Worm (Caenorhabditis elegans) whole organism, young adult: ENCODE data around the gene lgc-47.

Source experiments
- B0019.2 ChIP-seq: fragments of 200-800 bp; sonication (Bioruptor generic); conservative IDR thresholded peaks from 2 replicates; pipeline ENCODE4 v1.3.6; 2022; ENCODE audit warnings: missing genetic modification reagents, missing genetic modification characterization, missing compliant biosample characterization
- B0035.1 ChIP-seq: sonication (generic microtip); optimal IDR thresholded peaks from 2 replicates; lab custom pipeline; 2016; ENCODE audit warnings: missing genetic modification characterization, mild to moderate bottlenecking, missing compliant biosample characterization, missing genotype, missing genetic modification reagents
- B0261.1 ChIP-seq: sonication (generic microtip); optimal IDR thresholded peaks from 2 replicates; lab custom pipeline; 2016; ENCODE audit warnings: mild to moderate bottlenecking, missing genetic modification characterization, moderate library complexity, missing compliant biosample characterization
- C06A6.2 ChIP-seq: fragments of 200-800 bp; sonication (Bioruptor generic); conservative IDR thresholded peaks from 2 replicates; pipeline ENCODE4 v1.3.6; 2022; ENCODE audit warnings: missing genetic modification characterization, missing compliant biosample characterization
- F10E7.11 ChIP-seq: sonication (generic microtip); optimal IDR thresholded peaks from 2 replicates; lab custom pipeline; 2017; ENCODE audit warnings: mild to moderate bottlenecking, missing genetic modification characterization, moderate library complexity, missing compliant biosample characterization
- F37B4.10 ChIP-seq: fragments of 200-800 bp; sonication (Bioruptor generic); IDR thresholded peaks from 2 replicates; pipeline ENCODE4 v1.3.6; 2022; ENCODE audit warnings: missing genetic modification characterization, missing compliant biosample characterization
- F49E8.2 ChIP-seq: sonication (generic microtip); optimal IDR thresholded peaks from 3 replicates; lab custom pipeline; 2017; ENCODE audit warnings: missing genetic modification characterization, mild to moderate bottlenecking, missing compliant biosample characterization, antibody characterized with exemption, moderate library complexity; ENCODE audit not compliant: insufficient read depth
- F52B5.7 ChIP-seq: sonication (generic microtip); optimal IDR thresholded peaks from 2 replicates; lab custom pipeline; 2016; ENCODE audit warnings: mild to moderate bottlenecking, missing genetic modification characterization, missing compliant biosample characterization
- K12H6.12 ChIP-seq: fragments of 200-800 bp; sonication (Bioruptor generic); optimal IDR thresholded peaks from 2 replicates; lab custom pipeline; 2018; ENCODE audit warnings: mild to moderate bottlenecking, missing genetic modification characterization, missing compliant biosample characterization
- T07F8.4 ChIP-seq: sonication (generic microtip); optimal IDR thresholded peaks from 2 replicates; lab custom pipeline; 2016; ENCODE audit warnings: mild to moderate bottlenecking, missing genetic modification characterization, moderate library complexity, missing compliant biosample characterization
- Y53F4B.3 ChIP-seq: fragments of 200-800 bp; sonication (Bioruptor generic); IDR thresholded peaks from 2 replicates; pipeline ENCODE4 v1.3.6; 2022; ENCODE audit warnings: missing genetic modification reagents, missing genetic modification characterization, missing compliant biosample characterization
- Y53G8AR.9 ChIP-seq: fragments of 200-800 bp; sonication (Bioruptor generic); conservative IDR thresholded peaks from 2 replicates; pipeline ENCODE4 v1.3.6; 2022; ENCODE audit warnings: missing genetic modification reagents, missing genetic modification characterization, missing compliant biosample characterization
- Y79H2A.3 ChIP-seq: fragments of 200-800 bp; sonication (Bioruptor generic); conservative IDR thresholded peaks from 2 replicates; pipeline ENCODE4 v1.3.6; 2022; ENCODE audit warnings: missing genetic modification reagents, missing genetic modification characterization, missing compliant biosample characterization
- ama-1 ChIP-seq, 3 experiments: fragments of 150-350 bp in 1 of 3; sonication (generic microtip) in 2 of 3; optimal IDR thresholded peaks; 2 replicates each; lab custom pipeline; 2014 to 2018; ENCODE audit warnings: missing biosample characterization in 2 of 3, missing genetic modification characterization in 2 of 3, missing genetic modification reagents in 2 of 3
- athp-1 ChIP-seq: sonication (generic microtip); optimal IDR thresholded peaks from 2 replicates; lab custom pipeline; 2017; ENCODE audit warnings: mild to moderate bottlenecking, missing genetic modification characterization, missing compliant biosample characterization
- attf-6 ChIP-seq: fragments of 200-800 bp; sonication (Bioruptor generic); IDR thresholded peaks from 2 replicates; pipeline ENCODE4 v1.3.6; 2022; ENCODE audit warnings: missing genetic modification reagents, missing genetic modification characterization, missing compliant biosample characterization
- ceh-27 ChIP-seq: fragments of 200-800 bp; sonication (Bioruptor generic); optimal IDR thresholded peaks from 2 replicates; lab custom pipeline; 2018; ENCODE audit warnings: mild to moderate bottlenecking, missing genetic modification characterization, moderate library complexity, missing compliant biosample characterization
- ceh-58 ChIP-seq: fragments of 200-800 bp; sonication (Bioruptor generic); IDR thresholded peaks from 2 replicates; pipeline ENCODE4 v1.3.6; 2022; ENCODE audit warnings: missing genetic modification characterization, missing compliant biosample characterization
- ceh-79 ChIP-seq: sonication (generic microtip); optimal IDR thresholded peaks from 2 replicates; lab custom pipeline; 2017; ENCODE audit warnings: mild to moderate bottlenecking, missing genetic modification characterization, missing compliant biosample characterization
- ceh-91 ChIP-seq: fragments of 200-800 bp; sonication (Bioruptor generic); IDR thresholded peaks from 2 replicates; pipeline ENCODE4 v1.3.6; 2022; ENCODE audit warnings: missing genetic modification reagents, missing genetic modification characterization, missing compliant biosample characterization
- dox-1 ChIP-seq: fragments of 200-800 bp; sonication (Bioruptor generic); IDR thresholded peaks from 2 replicates; pipeline ENCODE4 v1.3.6; 2022; ENCODE audit warnings: missing genetic modification reagents, missing genetic modification characterization, missing compliant biosample characterization
- dpff-1 ChIP-seq: sonication (generic microtip); optimal IDR thresholded peaks from 2 replicates; lab custom pipeline; 2017; ENCODE audit warnings: mild to moderate bottlenecking, missing genetic modification characterization, missing compliant biosample characterization
- efl-1 ChIP-seq: fragments of 150-350 bp; optimal IDR thresholded peaks from 2 replicates; lab custom pipeline; 2014; ENCODE audit warnings: missing biosample characterization, missing genetic modification reagents, missing genetic modification characterization
- fkh-3 ChIP-seq: sonication (generic microtip); optimal IDR thresholded peaks from 2 replicates; lab custom pipeline; 2016; ENCODE audit warnings: mild to moderate bottlenecking, missing genetic modification characterization, missing compliant biosample characterization
- gei-17 ChIP-seq: fragments of 200-800 bp; sonication (Bioruptor generic); optimal IDR thresholded peaks from 2 replicates; lab custom pipeline; 2018; ENCODE audit warnings: mild to moderate bottlenecking, missing genetic modification characterization, missing compliant biosample characterization
- him-1 ChIP-seq: sonication (generic microtip); optimal IDR thresholded peaks from 2 replicates; lab custom pipeline; 2016; ENCODE audit warnings: missing genotype, missing genetic modification reagents, missing genetic modification characterization, missing compliant biosample characterization
- hsf-1 ChIP-seq: fragments of 200-800 bp; sonication (Bioruptor generic); IDR thresholded peaks from 2 replicates; pipeline ENCODE4 v1.3.6; 2022; ENCODE audit warnings: missing genetic modification reagents, missing genetic modification characterization, missing compliant biosample characterization
- lin-35 ChIP-seq, 3 experiments: fragments of 150-350 bp in 2 of 3; sonication (generic microtip) in 1 of 3; optimal IDR thresholded peaks; 2 replicates each; lab custom pipeline; 2014 to 2018; ENCODE audit warnings: missing biosample characterization in 3 of 3, missing genetic modification characterization in 3 of 3, missing genetic modification reagents in 3 of 3
- lsy-27 ChIP-seq: sonication (generic microtip); optimal IDR thresholded peaks from 2 replicates; lab custom pipeline; 2017; ENCODE audit warnings: missing genetic modification characterization, mild to moderate bottlenecking, missing compliant biosample characterization, antibody characterized with exemption, missing genotype, borderline replicate concordance; ENCODE audit not compliant: insufficient read depth
- madf-10 ChIP-seq: sonication (generic microtip); optimal IDR thresholded peaks from 2 replicates; lab custom pipeline; 2016; ENCODE audit warnings: mild to moderate bottlenecking, missing genetic modification characterization, missing compliant biosample characterization
- madf-6 ChIP-seq: fragments of 200-800 bp; sonication (Bioruptor generic); IDR thresholded peaks from 2 replicates; pipeline ENCODE4 v1.3.6; 2022; ENCODE audit warnings: missing genetic modification reagents, missing genetic modification characterization, missing compliant biosample characterization
- mes-4 ChIP-seq: sonication (generic microtip); optimal IDR thresholded peaks from 2 replicates; lab custom pipeline; 2016; ENCODE audit warnings: missing genotype, missing genetic modification characterization, missing compliant biosample characterization
- nfya-1 ChIP-seq: sonication (generic microtip); optimal IDR thresholded peaks from 2 replicates; lab custom pipeline; 2017; ENCODE audit warnings: antibody characterized with exemption, missing compliant biosample characterization, missing genetic modification characterization, borderline replicate concordance; ENCODE audit not compliant: insufficient read depth
- nhr-120 ChIP-seq: fragments of 200-800 bp; sonication (Bioruptor generic); IDR thresholded peaks from 2 replicates; pipeline ENCODE4 v1.3.6; 2022; ENCODE audit warnings: missing genetic modification characterization, missing compliant biosample characterization
- nhr-179 ChIP-seq: sonication (generic microtip); optimal IDR thresholded peaks from 2 replicates; lab custom pipeline; 2016; ENCODE audit warnings: mild to moderate bottlenecking, missing genetic modification characterization, missing compliant biosample characterization
- nhr-27 ChIP-seq: fragments of 200-800 bp; sonication (Bioruptor generic); optimal IDR thresholded peaks from 2 replicates; lab custom pipeline; 2018; ENCODE audit warnings: mild to moderate bottlenecking, missing genetic modification characterization, moderate library complexity, missing compliant biosample characterization
- rcor-1 ChIP-seq: fragments of 200-800 bp; sonication (Bioruptor generic); IDR thresholded peaks from 2 replicates; pipeline ENCODE4 v1.3.6; 2022; ENCODE audit warnings: missing genetic modification reagents, missing genetic modification characterization, missing compliant biosample characterization
- rec-8 ChIP-seq, 2 experiments: sonication (generic microtip); optimal IDR thresholded peaks; 2 replicates each; lab custom pipeline; 2016; ENCODE audit warnings: mild to moderate bottlenecking in 2 of 2, missing genetic modification characterization in 2 of 2, missing genetic modification reagents in 2 of 2, missing genotype in 2 of 2, missing biosample characterization in 1 of 2, missing compliant biosample characterization in 1 of 2, moderate library complexity in 1 of 2
- repo-1 ChIP-seq: sonication (generic microtip); optimal IDR thresholded peaks from 2 replicates; lab custom pipeline; 2017; ENCODE audit warnings: mild to moderate bottlenecking, missing genetic modification characterization, missing compliant biosample characterization
- tbp1 ChIP-seq: fragments of 200-800 bp; sonication (Bioruptor generic); optimal IDR thresholded peaks from 2 replicates; lab custom pipeline; 2018; ENCODE audit warnings: mild to moderate bottlenecking, missing genetic modification characterization, missing compliant biosample characterization
- unc-130 ChIP-seq: sonication (generic microtip); optimal IDR thresholded peaks from 2 replicates; lab custom pipeline; 2016; ENCODE audit warnings: missing genetic modification reagents, missing genetic modification characterization, missing compliant biosample characterization
- ztf-3 ChIP-seq: fragments of 200-800 bp; sonication (Bioruptor generic); optimal IDR thresholded peaks from 2 replicates; lab custom pipeline; 2018; ENCODE audit warnings: mild to moderate bottlenecking, missing genetic modification characterization, missing compliant biosample characterization

Gene lgc-47

ce11 chrX:9843568-9843967 is 36.1 kb upstream of the lgc-47 start:
- no peak for TF ChIP-seq F37B4.10 (GFP tag; lab: Robert Waterston, UW)
- no peak for TF ChIP-seq repo-1 (tag; lab: Kevin White, UChicago)
- no peak for TF ChIP-seq T07F8.4 (tag; lab: Kevin White, UChicago)
- no peak for TF ChIP-seq lin-35 (GFP tag; optimal IDR thresholded peaks at IDR 0.05; lab: Kevin White, UChicago)
- no peak for TF ChIP-seq Y79H2A.3 (GFP tag; lab: Robert Waterston, UW)
- no peak for TF ChIP-seq rec-8 (tag; optimal IDR thresholded peaks at IDR 0.05; lab: Kevin White, UChicago)
- no peak for TF ChIP-seq F52B5.7 (tag; lab: Kevin White, UChicago)
- TF ChIP-seq dox-1 = no peak
- no peak for TF ChIP-seq F49E8.2
- TF ChIP-seq ceh-79 = no peak
- TF ChIP-seq lsy-27 (tag; lab: Kevin White, UChicago) = no peak
- no peak for TF ChIP-seq nhr-120 (GFP tag; lab: Robert Waterston, UW)
- TF ChIP-seq athp-1 (tag; lab: Kevin White, UChicago) = no peak
- TF ChIP-seq B0035.1 (tag; lab: Kevin White, UChicago) = no peak
- no peak for TF ChIP-seq efl-1 (GFP tag; lab: Kevin White, UChicago)
- no peak for TF ChIP-seq F10E7.11 (tag; lab: Kevin White, UChicago)
- TF ChIP-seq madf-6 (GFP tag; lab: Robert Waterston, UW) = no peak
- no peak for TF ChIP-seq ztf-3 (GFP tag; lab: Kevin White, UChicago)

- TF ChIP-seq ceh-58 (GFP tag; lab: Robert Waterston, UW) (no peak), gei-17 (GFP tag; lab: Kevin White, UChicago) (no peak), mes-4 (tag; lab: Kevin White, UChicago) (no peak), C06A6.2 (GFP tag; lab: Robert Waterston, UW) (no peak), Y53G8AR.9 (no peak), Y53F4B.3 (GFP tag; lab: Robert Waterston, UW) (no peak), B0261.1 (no peak), fkh-3 (tag; lab: Kevin White, UChicago) (no peak), rcor-1 (GFP tag; lab: Robert Waterston, UW) (no peak), attf-6 (no peak), F49E8.2 (no peak), nfya-1 (tag; lab: Kevin White, UChicago) (no peak)
- TF ChIP-seq, all 124 proteins: peak for 0
These were observed 34.6 kb upstream of the lgc-47 start for ce11 chrX:9842102-9842501.

ce11 chrX:9840864-9841263 is 33.4 kb upstream of the lgc-47 start:
- TF ChIP-seq ceh-27 (GFP tag; lab: Kevin White, UChicago) (no peak), madf-10 (no peak), tbp1 (GFP tag; lab: Kevin White, UChicago) (no peak), unc-130 (GFP tag; lab: Kevin White, UChicago) (no peak), dpff-1 (tag; lab: Kevin White, UChicago) (no peak), B0019.2 (GFP tag; lab: Robert Waterston, UW) (no peak), T07F8.4 (tag; lab: Kevin White, UChicago) (no peak), nhr-27 (tag; lab: Kevin White, UChicago) (no peak), ztf-3 (GFP tag; lab: Kevin White, UChicago) (no peak), F10E7.11 (tag; lab: Kevin White, UChicago) (no peak), him-1 (no peak), K12H6.12 (tag; lab: Kevin White, UChicago) (no peak), nhr-179 (tag; lab: Kevin White, UChicago) (no peak), ceh-91 (GFP tag; lab: Robert Waterston, UW) (no peak), hsf-1 (GFP tag; lab: Robert Waterston, UW) (no peak), ama-1 (optimal IDR thresholded peaks at IDR 0.05; lab: Kevin White, UChicago) (no peak), ama-1 (GFP tag; optimal IDR thresholded peaks at IDR 0.05; lab: Kevin White, UChicago) (no peak)
